Worm (Caenorhabditis elegans): Measurements from ENCODE around the gene srz-103.

The srz-103 gene

ce11 chrV:16724574-16724973, 45.4 kb upstream of the srz-103 start:
- TF ChIP-seq cebp-1 (GFP tag; IDR thresholded peaks at IDR 0.05) = peak; percentile 35; the same call in 1 of the 2 replicates
- no peak for TF ChIP-seq cebp-1 (tag; optimal IDR thresholded peaks at IDR 0.05)
- no peak for TF ChIP-seq K12H6.12 (tag; optimal IDR thresholded peaks at IDR 0.05)

ce11 chrV:16723744-16724143, 44.6 kb upstream of the srz-103 start, which contains the start of gene nhr-112:
Gene nhr-112, minus strand, starts transcription at chrV:16723844.
- no peak for TF ChIP-seq madf-3 (GFP tag; IDR thresholded peaks at IDR 0.05)

- TF ChIP-seq lin-26 (GFP tag; IDR thresholded peaks at IDR 0.05) (no peak), egl-44 (GFP tag; IDR thresholded peaks at IDR 0.05) (no peak), hrde-1 (tag; optimal IDR thresholded peaks at IDR 0.05; ENCODE audit: borderline replicate concordance) (no peak), F57C9.4 (tag; optimal IDR thresholded peaks at IDR 0.05) (no peak), madf-6 (GFP tag; IDR thresholded peaks at IDR 0.05) (no peak), B0336.3 (GFP tag; IDR thresholded peaks at IDR 0.05) (no peak), nhr-179 (tag; optimal IDR thresholded peaks at IDR 0.05) (no peak), lsy-27 (tag; optimal IDR thresholded peaks at IDR 0.05; ENCODE audit: borderline replicate concordance, insufficient read depth) (no peak), akir-1 (GFP tag; optimal IDR thresholded peaks at IDR 0.05) (no peak), nhr-90 (tag; optimal IDR thresholded peaks at IDR 0.05) (no peak), cebp-2 (GFP tag; IDR thresholded peaks at IDR 0.05) (no peak), hlh-12 (tag; optimal IDR thresholded peaks at IDR 0.05) (no peak), F39B2.1 (GFP tag; IDR thresholded peaks at IDR 0.05) (no peak), ccch-3 (GFP tag; optimal IDR thresholded peaks at IDR 0.05) (no peak), ztf-3 (GFP tag; optimal IDR thresholded peaks at IDR 0.05) (no peak)
Observed at ce11 chrV:16716574-16716973, 37.4 kb upstream of the srz-103 start, which contains the start of gene srh-137. Gene srh-137, minus strand, starts transcription at chrV:16716674.

- no peak for TF ChIP-seq F37B4.10 (GFP tag; IDR thresholded peaks at IDR 0.05)
- no peak for TF ChIP-seq bed-2 (GFP tag; IDR thresholded peaks at IDR 0.05)
- TF ChIP-seq lsl-1 (GFP tag; optimal IDR thresholded peaks at IDR 0.05) = no peak
- no peak for TF ChIP-seq cebp-2 (GFP tag; IDR thresholded peaks at IDR 0.05)
- no peak for TF ChIP-seq ztf-28 (GFP tag; IDR thresholded peaks at IDR 0.05)
- TF ChIP-seq ztf-25 (GFP tag; IDR thresholded peaks at IDR 0.05) = no peak
- no peak for TF ChIP-seq lin-54 (GFP tag; optimal IDR thresholded peaks at IDR 0.05)
- no peak for TF ChIP-seq ztf-6 (GFP tag; IDR thresholded peaks at IDR 0.05)
- TF ChIP-seq F52B5.7 (tag; optimal IDR thresholded peaks at IDR 0.05) = no peak
- no peak for TF ChIP-seq sptf-2 (GFP tag; optimal IDR thresholded peaks at IDR 0.05)
- no peak for TF ChIP-seq Y95B8A.8 (GFP tag; IDR thresholded peaks at IDR 0.05)
- TF ChIP-seq ekl-4 (GFP tag; IDR thresholded peaks at IDR 0.05) = no peak
- TF ChIP-seq B0035.1 (tag; optimal IDR thresholded peaks at IDR 0.05) = no peak
- TF ChIP-seq ztf-18 (tag; optimal IDR thresholded peaks at IDR 0.05) = no peak
- no peak for TF ChIP-seq snpc-1.3 (tag; optimal IDR thresholded peaks at IDR 0.05; ENCODE audit: insufficient read depth)
Observed at ce11 chrV:16713797-16714196, 34.7 kb upstream of the srz-103 start.

DNA sequence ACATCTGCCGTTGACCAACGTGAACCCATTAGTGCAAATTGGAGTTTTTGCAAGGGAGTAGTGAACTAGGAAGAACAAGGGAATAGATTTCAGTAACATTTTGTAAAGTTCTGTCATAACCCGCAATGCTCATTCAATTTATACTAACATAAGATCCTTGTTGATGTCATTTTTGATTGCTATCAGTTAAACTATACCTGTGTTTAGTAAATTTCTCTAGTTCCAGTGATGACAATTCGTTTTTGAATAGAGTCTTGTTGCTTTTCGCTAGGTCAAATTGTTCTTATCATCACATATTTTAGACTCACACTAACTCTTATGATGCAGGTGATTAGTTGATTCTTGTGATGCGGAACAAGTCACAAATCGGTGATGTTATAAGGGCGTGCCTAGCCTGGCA, 27.4 kb upstream of the srz-103 start, which contains the start of gene clec-9:
Gene clec-9, minus strand, starts transcription at position 101 of the 400 bp plus-strand sequence.
- no peak for TF ChIP-seq F37B4.10 (GFP tag; IDR thresholded peaks at IDR 0.05)
- no peak for TF ChIP-seq ceh-91 (GFP tag; IDR thresholded peaks at IDR 0.05)
